Fruit fly (Drosophila melanogaster) ovary, adult (tissue): Measurements from ENCODE around the gene CG6689.

ENCODE experiments used
- CG17801 ChIP-seq: fragments of 200-800 bp; optimal IDR thresholded peaks from 2 replicates; lab custom pipeline; 2019; ENCODE audit warnings: missing biosample characterization, mild to moderate bottlenecking, missing genetic modification characterization, moderate library complexity; ENCODE audit not compliant: partially characterized antibody

Gene CG6689

DNA sequence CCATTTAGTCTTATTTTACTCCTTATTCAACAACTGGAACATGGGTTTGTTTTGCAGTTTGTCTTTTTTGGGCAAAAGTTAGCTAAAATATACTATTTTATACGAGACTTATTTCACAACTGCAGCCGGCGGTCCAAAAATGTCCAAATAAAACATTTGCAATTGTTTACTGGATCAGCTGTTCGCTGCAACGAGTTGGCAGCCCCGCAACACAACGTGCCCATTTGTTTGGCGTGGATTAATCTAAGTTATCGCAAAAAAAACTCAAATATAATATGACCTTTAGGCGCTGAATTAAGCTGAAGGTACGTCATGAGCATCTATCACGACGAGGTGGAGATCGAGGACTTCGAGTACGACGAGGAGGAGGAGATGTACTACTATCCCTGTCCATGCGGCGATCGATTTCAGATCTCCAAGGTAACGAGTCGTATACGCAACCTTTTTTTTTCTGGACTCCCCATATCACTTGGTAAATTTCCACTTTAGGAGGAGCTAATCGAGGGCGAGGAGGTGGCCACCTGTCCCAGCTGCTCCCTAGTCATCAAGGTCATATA is 11.9 kb upstream of the CG6689 start, which contains the start of the genes CG17187 and Dph3:
TSS of gene CG17187 (minus strand) at position 175 of the 557 bp plus-strand sequence.
TSS of gene Dph3 (plus strand) at position 208 of the 557 bp plus-strand sequence.
- no peak for TF ChIP-seq CG17801 (GFP tag; lab: Kevin White, UChicago)

DNA sequence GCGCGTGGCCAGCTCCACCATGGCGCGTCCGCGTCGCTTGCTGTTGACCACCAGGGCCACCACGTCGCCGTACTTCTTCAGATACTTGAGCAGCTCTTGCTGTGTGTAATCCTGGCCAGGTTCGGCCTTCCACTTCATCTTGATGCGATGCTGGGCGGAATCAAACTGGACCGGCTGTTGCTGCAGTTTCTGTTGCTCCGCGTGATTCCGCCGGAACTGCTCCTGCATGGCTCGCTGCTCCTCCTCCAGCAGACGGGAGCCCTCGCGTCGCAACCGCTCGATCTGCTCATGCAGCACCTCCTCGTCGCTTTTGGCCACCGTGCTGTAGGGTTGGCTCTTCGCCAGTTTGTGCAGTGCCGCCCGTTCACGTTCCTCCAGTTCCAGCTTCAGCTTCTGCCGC is 11.2 kb upstream of the CG6689 start:
- no peak for TF ChIP-seq CG17801 (GFP tag; lab: Kevin White, UChicago)

DNA sequence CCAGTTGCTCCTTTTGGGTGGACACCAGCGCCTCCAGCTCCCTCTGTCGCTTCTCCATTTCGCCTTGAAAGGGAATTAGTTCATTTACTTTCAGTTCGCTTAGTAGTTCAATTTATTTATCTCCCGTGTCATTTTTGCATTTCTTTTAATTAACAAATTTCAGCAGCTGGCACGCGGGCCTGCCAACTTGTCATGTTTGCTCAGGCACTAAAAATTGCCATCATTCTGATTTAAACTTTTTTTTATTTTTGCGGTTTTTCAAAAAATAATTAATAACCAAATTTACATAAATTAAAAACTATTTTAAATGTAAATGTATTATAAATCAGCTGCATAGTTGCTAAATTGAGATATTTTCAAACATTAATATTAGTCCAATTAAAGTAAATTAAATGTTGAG is 10.5 kb upstream of the CG6689 start, which contains the start of gene GCC88:
TSS of gene GCC88 (minus strand) at position 209 of the 400 bp plus-strand sequence.
- no peak for TF ChIP-seq CG17801 (GFP tag; lab: Kevin White, UChicago)

DNA sequence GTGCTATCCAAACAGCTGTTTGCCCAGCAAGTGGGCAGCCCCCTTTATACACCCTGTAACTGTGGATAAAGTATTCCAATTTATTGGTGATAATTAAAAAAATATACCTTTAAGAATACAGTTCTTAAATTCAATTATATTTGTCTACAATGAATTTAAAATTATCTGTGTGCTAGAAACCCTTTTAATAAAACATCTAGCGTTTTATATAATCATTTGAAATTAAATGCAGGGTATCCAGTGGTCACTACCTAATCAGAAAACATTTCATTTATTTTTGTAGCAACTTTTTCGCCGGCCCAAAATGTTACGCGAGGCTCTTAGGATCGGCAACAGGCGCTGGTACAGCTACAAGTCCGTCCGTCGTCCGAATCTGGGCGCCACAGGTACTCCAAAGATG is 6.6 kb upstream of the CG6689 start, which contains the start of gene CG17726:
TSS of gene CG17726 (plus strand) at position 267 of the 400 bp plus-strand sequence.
- TF ChIP-seq CG17801 (GFP tag; lab: Kevin White, UChicago) = peak; percentile 98

DNA sequence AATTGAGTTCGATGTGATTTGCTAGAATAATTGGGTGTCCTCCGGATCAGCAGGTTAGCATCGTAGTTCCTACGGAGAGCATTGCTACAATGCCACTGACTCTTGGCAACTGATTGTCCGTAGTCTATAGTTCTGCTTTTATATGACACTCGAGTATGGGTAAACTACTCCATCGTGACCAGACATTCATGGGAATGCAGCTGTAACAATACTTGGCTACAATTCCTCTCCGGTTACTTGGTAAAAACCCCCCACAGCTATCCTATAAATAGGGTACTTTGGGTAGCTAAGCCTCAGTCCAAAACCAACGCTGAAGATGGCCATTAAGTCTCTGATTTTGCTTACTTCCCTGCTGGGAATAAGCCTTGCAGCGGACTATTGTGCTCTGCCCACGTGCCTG is 5.4 kb upstream of the CG6689 start, which contains the start of gene scpr-C:
TSS of gene scpr-C (plus strand) at position 301 of the 400 bp plus-strand sequence.
- TF ChIP-seq CG17801 (GFP tag; lab: Kevin White, UChicago) = no peak

DNA sequence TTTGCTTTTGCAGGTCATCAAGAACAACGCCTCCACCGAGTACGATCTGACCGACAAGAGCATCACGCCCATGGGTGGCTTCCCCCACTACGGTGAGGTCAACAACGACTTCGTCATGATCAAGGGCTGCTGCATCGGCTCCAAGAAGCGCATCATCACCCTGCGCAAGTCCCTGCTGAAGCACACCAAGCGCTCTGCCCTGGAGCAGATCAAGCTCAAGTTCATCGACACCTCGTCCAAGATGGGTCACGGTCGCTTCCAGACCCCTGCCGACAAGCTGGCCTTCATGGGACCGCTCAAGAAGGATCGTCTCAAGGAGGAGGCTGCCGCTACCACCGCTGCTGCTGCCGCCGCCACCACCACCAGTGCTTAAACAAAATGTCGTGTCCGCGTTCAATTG is 4.6 kb upstream of the CG6689 start:
- no peak for TF ChIP-seq CG17801 (GFP tag; lab: Kevin White, UChicago)

DNA sequence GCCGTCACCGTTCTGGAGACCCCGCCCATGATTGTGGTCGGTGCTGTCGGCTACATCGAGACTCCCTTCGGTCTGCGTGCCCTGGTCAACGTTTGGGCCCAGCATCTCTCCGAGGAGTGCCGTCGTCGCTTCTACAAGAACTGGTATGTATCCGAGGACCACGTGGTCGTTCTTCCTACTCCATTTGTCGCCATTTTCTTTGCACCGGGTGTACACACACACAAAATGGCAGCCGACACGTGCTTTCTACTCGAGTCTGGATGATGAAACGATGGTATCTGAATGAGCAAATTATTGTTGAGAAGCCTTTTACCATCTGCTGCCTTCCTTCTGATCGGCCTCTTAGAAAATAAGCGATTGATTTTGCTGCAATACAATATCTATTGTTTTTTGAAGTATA is 2.7 kb upstream of the CG6689 start:
- TF ChIP-seq CG17801 (GFP tag; lab: Kevin White, UChicago) = no peak

DNA sequence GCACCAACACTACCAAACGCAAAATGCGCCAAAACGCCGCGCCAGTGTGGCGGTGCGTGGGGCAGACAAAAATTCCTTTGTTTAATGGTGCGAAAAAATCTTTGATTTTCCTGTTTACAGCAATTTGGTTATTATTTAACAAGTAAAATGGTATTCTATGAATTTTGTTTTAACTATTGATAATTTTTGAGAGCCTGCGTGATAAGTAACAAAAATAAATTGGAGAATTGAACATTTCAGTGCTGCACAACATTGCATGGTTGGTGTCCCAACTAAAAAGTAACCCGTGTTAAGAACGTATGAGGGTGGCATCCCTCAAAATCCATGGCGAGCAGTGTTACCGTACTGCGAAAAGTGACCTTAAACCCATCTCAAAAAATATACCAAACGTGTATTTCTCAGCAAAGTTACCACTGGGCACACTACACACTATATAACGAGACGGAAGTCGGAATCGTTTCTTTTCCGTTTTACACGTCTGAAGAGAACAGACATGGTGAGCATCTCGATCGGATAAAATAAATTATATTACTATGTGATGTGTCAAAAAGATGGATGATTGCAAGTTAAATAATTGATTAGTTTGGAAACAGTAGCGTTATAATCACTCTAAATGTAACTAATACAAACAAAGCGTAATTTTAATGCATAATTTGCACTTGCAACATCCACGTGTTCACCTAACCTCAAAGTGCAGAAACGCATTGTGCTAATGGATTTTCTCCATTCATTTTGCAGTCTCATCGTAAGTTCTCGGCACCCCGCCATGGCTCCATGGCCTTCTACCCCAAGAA is 1.8 kb upstream of the CG6689 start, which contains the start of the genes CG6693 and RpL3:
TSS of gene CG6693 (minus strand) at position 203 of the 794 bp plus-strand sequence.
TSS of gene RpL3 (plus strand) at position 458 of the 794 bp plus-strand sequence.
- TF ChIP-seq CG17801 (GFP tag; lab: Kevin White, UChicago) = peak; percentile 84

DNA sequence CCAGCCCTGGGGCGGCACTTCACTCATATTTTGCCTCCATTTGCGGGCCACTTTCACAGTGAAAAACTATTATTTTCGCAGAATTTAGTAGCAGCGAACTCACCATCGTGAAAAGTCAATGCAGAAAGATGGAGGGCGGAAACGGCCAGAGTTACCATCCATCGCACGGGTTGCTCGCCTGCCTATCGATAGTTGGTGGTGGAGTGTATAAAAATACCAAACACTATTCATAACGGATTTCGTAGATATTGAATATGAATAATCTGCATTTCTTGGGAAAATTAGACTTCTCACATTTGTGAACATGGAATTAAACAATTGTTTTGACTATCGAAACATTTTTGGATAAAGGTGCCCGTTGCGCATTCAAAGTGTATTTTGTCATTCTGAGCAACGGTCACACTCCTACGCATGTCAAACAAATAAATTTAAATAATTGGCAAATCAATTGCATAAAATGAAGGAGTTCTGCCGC is 3.7 kb downstream of the CG6689 start, which contains the start of the genes RpS25 and CG4820:
TSS of gene RpS25 (minus strand) at position 132 of the 475 bp plus-strand sequence.
TSS of gene CG4820 (plus strand) at position 380 of the 475 bp plus-strand sequence.
- peak; percentile 94 for TF ChIP-seq CG17801 (GFP tag; lab: Kevin White, UChicago)

DNA sequence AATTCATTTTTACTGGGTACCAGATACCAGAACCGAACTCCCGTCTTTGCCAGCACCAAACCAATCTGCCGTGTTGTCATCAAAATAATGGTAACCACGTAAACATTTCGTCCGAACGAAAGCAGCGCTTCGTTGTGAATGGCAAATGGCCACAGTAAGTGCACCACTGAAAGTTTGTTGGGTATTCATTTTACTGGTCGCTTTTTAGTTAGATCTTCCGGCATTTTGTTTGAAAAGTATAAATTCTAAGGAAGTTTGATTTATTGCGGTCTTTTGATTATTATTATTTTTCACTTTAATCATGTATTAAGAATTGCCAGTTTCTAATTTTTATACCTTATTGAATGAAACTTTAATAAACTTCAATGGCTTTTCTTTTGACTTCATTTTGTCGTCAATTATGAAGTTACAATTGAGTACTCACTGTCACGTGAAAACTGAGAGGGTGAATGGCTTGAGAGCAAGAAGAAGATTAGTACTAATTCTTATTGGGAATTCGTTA is 5.4 kb downstream of the CG6689 start, which contains the start of gene ZnT86D:
TSS of gene ZnT86D (minus strand) at position 91 of the 502 bp plus-strand sequence.
- peak; percentile 82 for TF ChIP-seq CG17801 (GFP tag; lab: Kevin White, UChicago)

DNA sequence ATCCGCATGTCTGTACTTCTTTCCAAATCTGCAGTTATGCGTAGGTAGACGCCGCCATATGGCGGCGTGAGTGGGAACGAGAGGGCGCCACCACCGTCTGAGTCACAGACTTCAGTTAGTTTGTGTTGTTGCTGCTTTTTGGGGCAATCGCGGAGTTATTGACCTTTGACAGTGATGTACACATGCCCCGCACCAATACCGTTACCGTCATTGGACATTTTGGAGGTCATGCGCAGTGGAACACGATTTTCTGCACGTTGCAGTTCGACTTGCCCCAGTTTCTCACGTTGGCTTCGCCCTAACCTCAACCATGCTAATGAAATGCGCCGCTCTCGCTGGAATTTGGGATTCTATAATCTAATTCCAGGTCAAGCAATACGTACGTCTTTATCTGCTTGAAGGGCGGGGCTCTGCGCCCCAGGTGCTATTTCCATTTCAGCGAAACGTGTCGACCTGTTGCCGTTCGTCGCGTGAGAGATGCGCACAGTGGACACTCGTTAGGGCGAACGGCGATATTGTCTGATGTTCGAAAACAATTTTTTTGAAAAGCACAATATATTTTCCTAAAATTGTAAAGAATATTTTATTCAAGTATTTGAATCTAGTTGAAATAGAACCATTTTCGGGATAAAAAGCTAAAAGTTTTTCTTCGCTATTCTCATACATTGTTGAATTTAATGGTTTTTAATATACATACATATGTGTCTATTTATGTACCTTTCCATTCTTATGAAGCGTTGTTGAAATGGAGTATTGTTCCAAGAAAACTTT is 8.4 kb downstream of the CG6689 start:
- peak; percentile 65 for TF ChIP-seq CG17801 (GFP tag; lab: Kevin White, UChicago)

DNA sequence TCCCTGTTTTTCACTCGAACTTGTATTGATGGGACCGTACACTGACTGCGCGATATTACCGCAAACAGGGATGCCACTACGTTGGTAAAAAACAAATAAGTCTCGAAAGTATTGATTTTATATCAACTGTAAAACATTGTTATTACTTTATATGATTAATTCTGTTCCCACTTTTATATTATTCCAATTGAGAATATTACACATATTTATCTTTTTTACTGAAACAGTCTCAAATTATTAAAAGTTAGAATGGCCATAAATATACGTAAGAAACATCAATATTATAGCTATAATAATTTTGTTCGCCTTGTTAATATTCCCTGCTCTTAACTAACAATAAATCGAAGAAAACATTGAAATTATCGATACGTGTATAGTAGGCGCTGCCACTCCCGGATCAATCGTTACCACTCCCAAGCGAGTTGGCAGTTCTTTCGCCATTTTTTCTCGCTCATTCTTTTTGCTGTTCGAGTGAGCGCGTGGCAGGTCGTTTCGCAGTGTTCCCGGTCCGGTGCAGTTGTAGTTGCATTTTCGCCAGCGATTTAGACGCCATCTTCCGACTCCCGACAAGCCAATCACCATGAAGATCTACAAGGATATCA is 10.0 kb downstream of the CG6689 start, which contains the start of the genes SdhC and Tctp:
TSS of gene SdhC (minus strand) at position 49 of the 602 bp plus-strand sequence.
TSS of gene Tctp (plus strand) at position 447 of the 602 bp plus-strand sequence.
- peak; percentile 62 for TF ChIP-seq CG17801 (GFP tag; lab: Kevin White, UChicago)

DNA sequence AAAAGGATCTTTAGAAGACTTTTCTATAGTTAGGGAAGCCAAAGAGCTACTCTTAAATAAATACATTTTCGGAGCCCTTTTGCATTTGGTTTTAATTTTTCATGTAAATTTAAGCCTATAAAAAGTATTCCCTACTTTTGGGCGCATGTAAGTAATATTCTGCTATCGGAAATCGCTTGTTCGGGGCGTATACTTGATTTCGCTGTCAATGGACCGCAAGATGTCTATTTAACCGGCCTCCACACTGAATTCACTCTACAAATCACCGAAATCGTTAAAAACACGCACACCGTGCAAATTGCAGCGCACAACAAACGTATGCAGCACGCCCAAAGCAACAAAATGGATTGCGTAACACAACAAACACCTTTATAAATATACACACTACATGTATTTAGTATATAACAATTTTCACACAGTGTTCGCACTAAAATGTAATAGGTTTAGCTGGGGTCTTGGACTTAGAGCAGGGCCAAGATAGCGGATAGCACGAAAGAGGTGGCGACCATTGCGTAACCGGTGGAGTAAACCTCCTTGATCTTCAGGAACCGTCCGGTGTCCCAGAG is 11.0 kb downstream of the CG6689 start:
- peak; percentile 1 for TF ChIP-seq CG17801 (GFP tag; lab: Kevin White, UChicago)
